Fruit fly (Drosophila melanogaster) whole organism, embryonic: Measurements from ENCODE around the gene CG15764.

ENCODE experiments used
- Antp ChIP-seq: fragments of 200-800 bp; sonication (Bioruptor generic); optimal IDR thresholded peaks from 3 replicates; lab custom pipeline; 2016; ENCODE audit warnings: missing biosample characterization, missing genetic modification characterization
- CG10543 ChIP-seq: fragments of 200-800 bp; sonication (Bioruptor generic); optimal IDR thresholded peaks from 3 replicates; lab custom pipeline; 2017; ENCODE audit warnings: missing biosample characterization, mild to moderate bottlenecking, missing genetic modification characterization, moderate library complexity
- CG14050 ChIP-seq: fragments of 200-800 bp; sonication (Bioruptor generic); IDR thresholded peaks from 3 replicates; pipeline ENCODE4 v1.3.6; 2022; ENCODE audit warnings: missing biosample characterization, missing genetic modification characterization
- CG15601 ChIP-seq: fragments of 200-800 bp; sonication (Bioruptor generic); optimal IDR thresholded peaks from 3 replicates; lab custom pipeline; 2019; ENCODE audit warnings: missing biosample characterization, mild to moderate bottlenecking, missing genetic modification characterization, moderate library complexity
- CG18262 ChIP-seq: fragments of 200-800 bp; optimal IDR thresholded peaks from 3 replicates; lab custom pipeline; 2019; ENCODE audit warnings: missing biosample characterization, mild to moderate bottlenecking, missing genetic modification characterization, moderate library complexity
- CG2199 ChIP-seq: fragments of 200-800 bp; sonication (Bioruptor generic); IDR thresholded peaks from 3 replicates; pipeline ENCODE4 v1.3.6; 2022; ENCODE audit warnings: missing biosample characterization, missing genetic modification characterization
- CG2875 ChIP-seq: fragments of 200-800 bp; sonication (Bioruptor generic); optimal IDR thresholded peaks from 2 replicates; lab custom pipeline; 2017; ENCODE audit warnings: missing biosample characterization, mild to moderate bottlenecking, missing genetic modification characterization, missing genetic modification reagents
- CG3407 ChIP-seq: fragments of 200-800 bp; sonication (Bioruptor generic); optimal IDR thresholded peaks from 2 replicates; lab custom pipeline; 2018; ENCODE audit warnings: missing biosample characterization, mild to moderate bottlenecking, missing genetic modification characterization
- CG34376 ChIP-seq: fragments of 200-800 bp; sonication (Bioruptor generic); optimal IDR thresholded peaks from 2 replicates; lab custom pipeline; 2018; ENCODE audit warnings: missing biosample characterization, mild to moderate bottlenecking, missing genetic modification characterization
- CG4282 ChIP-seq: fragments of 200-800 bp; sonication (Bioruptor generic); optimal IDR thresholded peaks from 2 replicates; lab custom pipeline; 2016; ENCODE audit warnings: missing biosample characterization, missing genetic modification characterization
- CG4617 ChIP-seq: fragments of 200-800 bp; sonication (Bioruptor generic); optimal IDR thresholded peaks from 3 replicates; lab custom pipeline; 2016; ENCODE audit warnings: missing biosample characterization, missing genetic modification characterization, borderline replicate concordance
- CG4854 ChIP-seq: fragments of 200-800 bp; sonication (Bioruptor generic); optimal IDR thresholded peaks from 2 replicates; lab custom pipeline; 2016; ENCODE audit warnings: missing biosample characterization, missing genetic modification characterization, inconsistent platforms
- CG6272 ChIP-seq: fragments of 200-800 bp; sonication (Bioruptor generic); IDR thresholded peaks from 2 replicates; pipeline ENCODE4 v1.3.6; 2022; ENCODE audit warnings: missing biosample characterization, missing genetic modification characterization
- CG8281 ChIP-seq: fragments of 200-800 bp; sonication (Bioruptor generic); optimal IDR thresholded peaks from 2 replicates; lab custom pipeline; 2018; ENCODE audit warnings: missing biosample characterization, mild to moderate bottlenecking, missing genetic modification characterization, moderate library complexity
- CG8290 ChIP-seq, 3 experiments: fragments of 200-800 bp; sonication (Bioruptor generic); optimal IDR thresholded peaks; 2 replicates each; lab custom pipeline; 2016 to 2019; ENCODE audit warnings: missing biosample characterization in 3 of 3, missing genetic modification characterization in 3 of 3, mild to moderate bottlenecking in 2 of 3, moderate library complexity in 1 of 3
- CG9817 ChIP-seq: fragments of 200-800 bp; sonication (Bioruptor generic); optimal IDR thresholded peaks from 2 replicates; lab custom pipeline; 2018; ENCODE audit warnings: missing biosample characterization, mild to moderate bottlenecking, missing genetic modification characterization, moderate library complexity
- Ets65A ChIP-seq: fragments of 200-800 bp; sonication (Bioruptor generic); peaks from one replicate; lab custom pipeline; 2016; ENCODE audit warnings: missing biosample characterization, missing genetic modification characterization
- GATAe ChIP-seq: fragments of 200-800 bp; sonication (Bioruptor generic); conservative IDR thresholded peaks from 2 replicates; pipeline ENCODE4 v1.3.6; 2022; ENCODE audit warnings: missing biosample characterization, missing genetic modification characterization
- H2.0 ChIP-seq: fragments of 200-800 bp; sonication (Bioruptor generic); IDR thresholded peaks from 2 replicates; pipeline ENCODE4 v1.3.6; 2022; ENCODE audit warnings: missing biosample characterization, missing genetic modification characterization
- Hr3 ChIP-seq: fragments of 200-800 bp; sonication (Bioruptor generic); optimal IDR thresholded peaks from 3 replicates; lab custom pipeline; 2016; ENCODE audit warnings: missing biosample characterization, missing genetic modification characterization
- Med ChIP-seq: fragments of 200-800 bp; sonication (Bioruptor generic); peaks from one replicate; lab custom pipeline; 2016; ENCODE audit warnings: missing biosample characterization, missing genetic modification characterization, mild to moderate bottlenecking, inconsistent platforms, moderate library complexity
- Pdp1 ChIP-seq, 2 experiments: fragments of 200-800 bp; sonication (Bioruptor generic); optimal IDR thresholded peaks; 3 replicates each; lab custom pipeline; 2016; ENCODE audit warnings: missing biosample characterization in 2 of 2, missing genetic modification characterization in 2 of 2, mild to moderate bottlenecking in 1 of 2, moderate library complexity in 1 of 2
- Poxn ChIP-seq: fragments of 200-800 bp; sonication (Bioruptor generic); IDR thresholded peaks from 2 replicates; pipeline ENCODE4 v1.3.6; 2022; ENCODE audit warnings: missing biosample characterization, missing genetic modification characterization
- Scr ChIP-seq: fragments of 200-800 bp; sonication (Bioruptor generic); IDR thresholded peaks from 2 replicates; pipeline ENCODE4 v1.3.6; 2022; ENCODE audit warnings: missing biosample characterization, missing genetic modification characterization; ENCODE audit not compliant: partially characterized antibody
- Sin3A ChIP-seq: fragments of >200 bp; optimal IDR thresholded peaks from 2 replicates; lab custom pipeline; 2018
- Ssrp ChIP-seq: fragments of 200-800 bp; sonication (Bioruptor generic); optimal IDR thresholded peaks from 2 replicates; lab custom pipeline; 2018; ENCODE audit warnings: missing biosample characterization, mild to moderate bottlenecking, missing genetic modification characterization, moderate library complexity
- Taf1 ChIP-seq: fragments of 200-800 bp; sonication (Bioruptor generic); IDR thresholded peaks from 2 replicates; pipeline ENCODE4 v1.3.6; 2022; ENCODE audit warnings: missing biosample characterization, missing genetic modification characterization
- caup ChIP-seq: fragments of 200-800 bp; sonication (Bioruptor generic); optimal IDR thresholded peaks from 3 replicates; lab custom pipeline; 2017; ENCODE audit warnings: missing biosample characterization, mild to moderate bottlenecking, missing genetic modification characterization, moderate library complexity; ENCODE audit not compliant: severe bottlenecking
- croc ChIP-seq: fragments of 200-800 bp; sonication (Bioruptor generic); conservative IDR thresholded peaks from 3 replicates; pipeline ENCODE4 v1.3.6; 2022; ENCODE audit warnings: missing biosample characterization, missing genetic modification characterization
- emc ChIP-seq: fragments of 200-800 bp; sonication (Bioruptor generic); optimal IDR thresholded peaks from 2 replicates; lab custom pipeline; 2016; ENCODE audit warnings: missing biosample characterization, missing genetic modification characterization
- en ChIP-seq: fragments of 200-800 bp; sonication (Bioruptor generic); optimal IDR thresholded peaks from 2 replicates; lab custom pipeline; 2016; ENCODE audit warnings: missing biosample characterization, missing genetic modification characterization
- exex ChIP-seq: fragments of 200-800 bp; sonication (Bioruptor generic); optimal IDR thresholded peaks from 4 replicates; lab custom pipeline; 2018; ENCODE audit warnings: missing biosample characterization, mild to moderate bottlenecking, missing genetic modification characterization, moderate library complexity
- grn ChIP-seq: fragments of 200-800 bp; sonication (Bioruptor generic); optimal IDR thresholded peaks from 3 replicates; lab custom pipeline; 2017; ENCODE audit warnings: missing biosample characterization, missing genetic modification characterization
- hth ChIP-seq: fragments of >200 bp; optimal IDR thresholded peaks from 2 replicates; lab custom pipeline; 2017; ENCODE audit warnings: inconsistent platforms
- inv ChIP-seq: fragments of 200-800 bp; sonication (Bioruptor generic); IDR thresholded peaks from 2 replicates; pipeline ENCODE4 v1.3.6; 2022; ENCODE audit warnings: missing biosample characterization, missing genetic modification characterization; ENCODE audit not compliant: partially characterized antibody
- jing ChIP-seq: fragments of 200-800 bp; sonication (Bioruptor generic); optimal IDR thresholded peaks from 2 replicates; lab custom pipeline; 2018; ENCODE audit warnings: missing biosample characterization, mild to moderate bottlenecking, missing genetic modification characterization
- kay ChIP-seq: fragments of 200-800 bp; sonication (Bioruptor generic); optimal IDR thresholded peaks from 2 replicates; lab custom pipeline; 2016; ENCODE audit warnings: missing biosample characterization, missing genetic modification characterization
- lab ChIP-seq: fragments of 200-800 bp; sonication (Bioruptor generic); optimal IDR thresholded peaks from 3 replicates; lab custom pipeline; 2017; ENCODE audit warnings: missing biosample characterization, missing genetic modification characterization, mild to moderate bottlenecking, moderate library complexity, missing genetic modification reagents
- lilli ChIP-seq: fragments of 200-800 bp; sonication (Bioruptor generic); optimal IDR thresholded peaks from 3 replicates; lab custom pipeline; 2016; ENCODE audit warnings: missing biosample characterization, missing genetic modification characterization
- mirr ChIP-seq: fragments of 200-800 bp; sonication (Bioruptor generic); optimal IDR thresholded peaks from 3 replicates; lab custom pipeline; 2018; ENCODE audit warnings: missing biosample characterization, mild to moderate bottlenecking, missing genetic modification characterization
- nau ChIP-seq: fragments of 200-800 bp; sonication (Bioruptor generic); optimal IDR thresholded peaks from 3 replicates; lab custom pipeline; 2017; ENCODE audit warnings: missing biosample characterization, mild to moderate bottlenecking, missing genetic modification characterization, missing genetic modification reagents
- odd ChIP-seq: fragments of 200-800 bp; sonication (Bioruptor generic); optimal IDR thresholded peaks from 2 replicates; lab custom pipeline; 2017; ENCODE audit warnings: missing biosample characterization, mild to moderate bottlenecking, missing genetic modification characterization
- psq ChIP-seq: fragments of 200-800 bp; sonication (Bioruptor generic); optimal IDR thresholded peaks from 2 replicates; lab custom pipeline; 2017; ENCODE audit warnings: missing biosample characterization, missing genetic modification characterization
- run ChIP-seq: fragments of 200-800 bp; sonication (Bioruptor generic); optimal IDR thresholded peaks from 3 replicates; lab custom pipeline; 2018; ENCODE audit warnings: missing biosample characterization, mild to moderate bottlenecking, missing genetic modification characterization
- sd ChIP-seq: fragments of 200-800 bp; sonication (Bioruptor generic); optimal IDR thresholded peaks from 3 replicates; lab custom pipeline; 2018; ENCODE audit warnings: missing biosample characterization, mild to moderate bottlenecking, missing genetic modification characterization, moderate library complexity
- sens ChIP-seq: fragments of 200-800 bp; sonication (Bioruptor generic); peaks from one replicate; lab custom pipeline; 2016; ENCODE audit warnings: missing biosample characterization, missing genetic modification characterization
- sr ChIP-seq: fragments of 200-800 bp; sonication (Bioruptor generic); IDR thresholded peaks from 3 replicates; pipeline ENCODE4 v1.3.6; 2022; ENCODE audit warnings: missing biosample characterization, missing genetic modification characterization
- stwl ChIP-seq: fragments of 200-800 bp; sonication (Bioruptor generic); optimal IDR thresholded peaks from 3 replicates; lab custom pipeline; 2018; ENCODE audit warnings: missing biosample characterization, mild to moderate bottlenecking, missing genetic modification characterization, moderate library complexity
- tin ChIP-seq: fragments of 200-800 bp; sonication (Bioruptor generic); optimal IDR thresholded peaks from 3 replicates; lab custom pipeline; 2016; ENCODE audit warnings: missing biosample characterization, missing genetic modification characterization
- wdn ChIP-seq: fragments of 200-800 bp; sonication (Bioruptor generic); IDR thresholded peaks from 2 replicates; pipeline ENCODE4 v1.3.6; 2022; ENCODE audit warnings: missing biosample characterization, missing genetic modification characterization
- wek ChIP-seq: fragments of 200-800 bp; sonication (Bioruptor generic); optimal IDR thresholded peaks from 3 replicates; lab custom pipeline; 2018; ENCODE audit warnings: missing biosample characterization, mild to moderate bottlenecking, missing genetic modification characterization, moderate library complexity

CG15764 gene

DNA sequence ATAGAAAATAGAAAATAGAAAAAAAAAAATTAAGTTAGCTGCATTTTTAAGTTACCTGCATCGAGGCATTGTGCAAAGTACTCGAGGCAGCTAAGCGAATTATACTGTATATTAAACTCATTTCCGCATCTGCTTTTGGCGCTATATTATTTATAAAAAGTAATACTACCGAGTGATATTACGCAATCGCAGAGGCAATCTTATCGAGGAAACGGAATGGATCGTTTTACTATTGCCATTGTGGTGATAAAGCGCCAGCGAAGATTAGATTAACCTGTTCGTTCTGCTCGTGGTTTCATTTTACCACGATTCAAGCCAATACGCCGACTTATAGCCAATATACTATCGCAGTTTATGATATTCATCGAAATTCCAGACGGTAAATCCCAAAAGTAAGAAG is 15.4 kb downstream of the CG15764 start:
- TF ChIP-seq CG3407 (GFP tag; lab: Kevin White, UChicago) (no peak), emc (GFP tag; lab: Kevin White, UChicago) (no peak), CG4282 (GFP tag; lab: Kevin White, UChicago) (no peak), CG4854 (GFP tag; lab: Kevin White, UChicago) (no peak), Sin3A (lab: Kevin White, UChicago) (no peak), GATAe (peak; percentile 22; the same call in 1 of the 2 replicates), CG8290 (GFP tag; optimal IDR thresholded peaks at IDR 0.05; lab: Kevin White, UChicago) (no peak), CG8290 (tag; optimal IDR thresholded peaks at IDR 0.05; lab: Kevin White, UChicago) (no peak), exex (tag; lab: Kevin White, UChicago) (peak; percentile 39), CG10543 (no peak), en (GFP tag; lab: Kevin White, UChicago) (no peak), CG14050 (no peak), sr (GFP tag; lab: Robert Waterston, UW) (no peak), CG4617 (no peak), sd (peak; percentile 48), Pdp1 (GFP tag; optimal IDR thresholded peaks at IDR 0.05; lab: Kevin White, UChicago) (peak in 1 of 2 experiments; percentile 88), lilli (GFP tag; lab: Kevin White, UChicago) (no peak), Med (GFP tag; lab: Kevin White, UChicago) (peak; percentile 24), H2.0 (GFP tag; lab: Robert Waterston, UW) (no peak)

- TF ChIP-seq CG2199 (no peak), Taf1 (no peak), stwl (tag; lab: Kevin White, UChicago) (no peak), Antp (GFP tag; lab: Kevin White, UChicago) (no peak), CG6272 (no peak), wdn (GFP tag; lab: Robert Waterston, UW) (no peak), kay (GFP tag; lab: Kevin White, UChicago) (no peak), CG15601 (tag; lab: Kevin White, UChicago) (peak; percentile 30), CG34376 (GFP tag; lab: Kevin White, UChicago) (peak; percentile 92), CG2875 (GFP tag; lab: Kevin White, UChicago) (no peak), CG4617 (no peak), psq (no peak), Poxn (GFP tag; lab: Robert Waterston, UW) (no peak), sens (peak; percentile 4), CG8281 (no peak), exex (tag; lab: Kevin White, UChicago) (peak; percentile 94), hth (no peak), croc (GFP tag; lab: Robert Waterston, UW) (no peak), jing (GFP tag; lab: Kevin White, UChicago) (no peak), odd (GFP tag; lab: Kevin White, UChicago) (no peak), nau (GFP tag; lab: Kevin White, UChicago) (no peak), Ets65A (no peak), grn (GFP tag; lab: Kevin White, UChicago) (peak; percentile 65), tin (GFP tag; lab: Kevin White, UChicago) (no peak), Ssrp (no peak), CG18262 (no peak), run (tag; lab: Kevin White, UChicago) (peak; percentile 32), Hr3 (no peak), caup (GFP tag; lab: Kevin White, UChicago) (peak; percentile 76), inv (GFP tag; lab: Robert Waterston, UW) (no peak), lab (peak; percentile 83), CG9817 (no peak), wek (GFP tag; lab: Kevin White, UChicago) (no peak), Scr (GFP tag; lab: Robert Waterston, UW) (no peak), mirr (GFP tag; lab: Kevin White, UChicago) (peak; percentile 96)
Observed at dm6 chrX:5884887-5885286, 16.0 kb downstream of the CG15764 start.
